Worm (Caenorhabditis elegans): Measurements from ENCODE around the gene pho-1.

DNA sequence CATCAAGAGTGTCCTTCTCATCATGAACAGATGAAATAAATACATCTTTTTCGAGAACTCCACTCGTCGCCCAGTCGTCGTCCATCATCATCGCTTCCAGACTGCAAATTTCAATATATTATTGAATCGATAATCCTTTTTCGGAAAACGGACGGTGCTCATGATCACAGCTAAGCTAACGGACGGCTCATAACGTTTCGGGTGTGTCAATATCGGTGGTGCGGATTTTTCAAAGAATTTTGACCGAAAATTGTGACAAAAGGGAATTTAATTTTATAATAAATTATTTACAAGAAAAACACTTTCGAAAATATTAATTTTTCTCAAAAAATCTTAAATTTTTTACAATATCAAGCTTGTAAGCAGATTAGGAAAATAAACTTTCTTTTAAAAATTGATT lies 48.2 kb downstream of the pho-1 start, which contains the start of gene crh-2:
- TF ChIP-seq ztf-11 (tag; optimal IDR thresholded peaks at IDR 0.05) (no peak), nhr-28 (tag; optimal IDR thresholded peaks at IDR 0.05) (no peak), elt-1 (tag; optimal IDR thresholded peaks at IDR 0.05; ENCODE audit: borderline replicate concordance, insufficient read depth) (no peak), lsy-2 (tag; optimal IDR thresholded peaks at IDR 0.05) (no peak), blmp-1 (tag; optimal IDR thresholded peaks at IDR 0.05) (no peak), ces-1 (GFP tag; optimal IDR thresholded peaks at IDR 0.05) (no peak), snpc-4 (tag; optimal IDR thresholded peaks at IDR 0.05) (no peak), mab-5 (tag; optimal IDR thresholded peaks at IDR 0.05) (no peak), nhr-76 (tag; optimal IDR thresholded peaks at IDR 0.05) (no peak)

Measured in whole organism, mixed stage, embryonic.